Fruit fly (Drosophila melanogaster) whole organism, adult: ENCODE results near the gene AOX3.
A peak's percentile ranks its signal among the peaks of the same experiment; 100 is the strongest.

Experiments
- CG33017 ChIP-seq: fragments of 200-800 bp; sonication (Bioruptor generic); optimal IDR thresholded peaks from 2 replicates; lab custom pipeline; 2018; ENCODE audit warnings: missing biosample characterization, mild to moderate bottlenecking, missing genetic modification characterization, moderate library complexity
- kay ChIP-seq: fragments of 200-800 bp; sonication (Bioruptor generic); peaks from one replicate; lab custom pipeline; 2016; ENCODE audit warnings: missing biosample characterization, missing genetic modification characterization, borderline replicate concordance

AOX3 gene

dm6 chr3R:15493211-15493610, 54.8 kb downstream of the AOX3 start:
- peak; percentile 3 for TF ChIP-seq kay (GFP tag; lab: Kevin White, UChicago)
- no peak for TF ChIP-seq CG33017 (tag; lab: Kevin White, UChicago)
